Worm (Caenorhabditis elegans) whole organism, young adult: ENCODE data around the gene nhr-210.

ENCODE experiments used
- F23B12.7 ChIP-seq: sonication (generic microtip); optimal IDR thresholded peaks from 2 replicates; lab custom pipeline; 2017; ENCODE audit warnings: missing genetic modification characterization, mild to moderate bottlenecking, missing compliant biosample characterization, antibody characterized with exemption, moderate library complexity; ENCODE audit not compliant: insufficient read depth
- ceh-100 ChIP-seq: fragments of 200-800 bp; sonication (Bioruptor generic); IDR thresholded peaks from 2 replicates; pipeline ENCODE4 v1.3.6; 2022; ENCODE audit warnings: missing genetic modification reagents, missing genetic modification characterization, missing compliant biosample characterization
- ceh-27 ChIP-seq: fragments of 200-800 bp; sonication (Bioruptor generic); optimal IDR thresholded peaks from 2 replicates; lab custom pipeline; 2018; ENCODE audit warnings: mild to moderate bottlenecking, missing genetic modification characterization, moderate library complexity, missing compliant biosample characterization
- egl-18 ChIP-seq: fragments of 200-800 bp; sonication (Bioruptor generic); IDR thresholded peaks from 2 replicates; pipeline ENCODE4 v1.3.6; 2022; ENCODE audit warnings: missing genetic modification reagents, missing genetic modification characterization, missing compliant biosample characterization
- him-1 ChIP-seq: sonication (generic microtip); optimal IDR thresholded peaks from 2 replicates; lab custom pipeline; 2016; ENCODE audit warnings: missing genotype, missing genetic modification reagents, missing genetic modification characterization, missing compliant biosample characterization
- nhr-27 ChIP-seq: fragments of 200-800 bp; sonication (Bioruptor generic); optimal IDR thresholded peaks from 2 replicates; lab custom pipeline; 2018; ENCODE audit warnings: mild to moderate bottlenecking, missing genetic modification characterization, moderate library complexity, missing compliant biosample characterization
- snpc-4 ChIP-seq, 5 experiments: fragments of 150-350 bp in 1 of 5; sonication (generic microtip) in 4 of 5; optimal IDR thresholded peaks; 2 replicates each; lab custom pipeline; 2014 to 2018; ENCODE audit warnings: missing genetic modification characterization in 5 of 5, missing biosample characterization in 3 of 5, antibody characterized with exemption in 2 of 5, mild to moderate bottlenecking in 2 of 5, missing compliant biosample characterization in 2 of 5, missing genotype in 2 of 5, moderate library complexity in 2 of 5, missing genetic modification reagents in 1 of 5
- unc-130 ChIP-seq: sonication (generic microtip); optimal IDR thresholded peaks from 2 replicates; lab custom pipeline; 2016; ENCODE audit warnings: missing genetic modification reagents, missing genetic modification characterization, missing compliant biosample characterization
- ztf-22 ChIP-seq: fragments of 200-800 bp; sonication (Bioruptor generic); optimal IDR thresholded peaks from 2 replicates; lab custom pipeline; 2018; ENCODE audit warnings: mild to moderate bottlenecking, missing genetic modification characterization, moderate library complexity, missing compliant biosample characterization

- no peak for TF ChIP-seq ztf-22 (GFP tag; lab: Kevin White, UChicago)
- no peak for TF ChIP-seq unc-130 (GFP tag; lab: Kevin White, UChicago)
- TF ChIP-seq snpc-4 (GFP tag; optimal IDR thresholded peaks at IDR 0.05; lab: Kevin White, UChicago) = no peak
- TF ChIP-seq snpc-4 (tag; optimal IDR thresholded peaks at IDR 0.05; lab: Kevin White, UChicago) = no peak
- no peak for TF ChIP-seq ceh-27 (GFP tag; lab: Kevin White, UChicago)
- no peak for TF ChIP-seq nhr-27 (tag; lab: Kevin White, UChicago)
- TF ChIP-seq F23B12.7 (tag; lab: Kevin White, UChicago) = no peak
- TF ChIP-seq him-1 (tag; lab: Kevin White, UChicago) = no peak
- no peak for TF ChIP-seq ceh-100 (GFP tag; lab: Robert Waterston, UW)
- TF ChIP-seq egl-18 (GFP tag; lab: Robert Waterston, UW) = no peak
Measured at ce11 chrV:503728-504127, 15.6 kb downstream of the nhr-210 start, which contains the start of gene srlf-35.
